Worm (Caenorhabditis elegans): ENCODE data around the gene haf-2.

Gene haf-2

ce11 chrII:7326997-7327396, 29.2 kb downstream of the haf-2 start:
- TF ChIP-seq nhr-25 (tag; optimal IDR thresholded peaks at IDR 0.05) (no peak), lsy-12 (tag; optimal IDR thresholded peaks at IDR 0.05) (peak; percentile 18), aly-2 (tag; optimal IDR thresholded peaks at IDR 0.05) (no peak), fkh-10 (GFP tag; optimal IDR thresholded peaks at IDR 0.05) (peak; percentile 72), nhr-43 (tag; optimal IDR thresholded peaks at IDR 0.05; ENCODE audit: poor library complexity, severe bottlenecking) (no peak), pha-4 (tag; optimal IDR thresholded peaks at IDR 0.05) (no peak), egl-5 (tag; optimal IDR thresholded peaks at IDR 0.05) (peak; percentile 24), nhr-76 (tag; optimal IDR thresholded peaks at IDR 0.05) (no peak), nhr-237 (tag; optimal IDR thresholded peaks at IDR 0.05) (no peak), tbx-2 (tag; optimal IDR thresholded peaks at IDR 0.05) (peak; percentile 39), daf-12 (tag; optimal IDR thresholded peaks at IDR 0.05) (no peak), nhr-67 (tag; optimal IDR thresholded peaks at IDR 0.05) (no peak), sea-2 (GFP tag; optimal IDR thresholded peaks at IDR 0.05) (no peak), lin-39 (tag; optimal IDR thresholded peaks at IDR 0.05) (peak; percentile 77), nhr-28 (tag; optimal IDR thresholded peaks at IDR 0.05) (no peak), snpc-4 (tag; optimal IDR thresholded peaks at IDR 0.05) (peak; percentile 16), egl-27 (tag; optimal IDR thresholded peaks at IDR 0.05) (no peak), hmg-11 (tag; optimal IDR thresholded peaks at IDR 0.05) (peak; percentile 30), nfya-1 (tag; optimal IDR thresholded peaks at IDR 0.05; ENCODE audit: insufficient read depth) (peak; percentile 78), ceh-9 (tag; optimal IDR thresholded peaks at IDR 0.05) (no peak), ceh-28 (tag; optimal IDR thresholded peaks at IDR 0.05) (no peak), ama-1 (optimal IDR thresholded peaks at IDR 0.05) (no peak), R02D3.7 (tag; optimal IDR thresholded peaks at IDR 0.05) (no peak), elt-1 (tag; optimal IDR thresholded peaks at IDR 0.05) (no peak), elt-3 (tag; optimal IDR thresholded peaks at IDR 0.05) (no peak), fos-1 (tag; optimal IDR thresholded peaks at IDR 0.05) (no peak), ZK546.5 (tag; optimal IDR thresholded peaks at IDR 0.05) (no peak), nhr-23 (tag; optimal IDR thresholded peaks at IDR 0.05) (no peak), ztf-4 (tag; optimal IDR thresholded peaks at IDR 0.05) (no peak), ztf-11 (tag; optimal IDR thresholded peaks at IDR 0.05) (no peak), fkh-2 (tag; optimal IDR thresholded peaks at IDR 0.05) (no peak), nhr-12 (tag; optimal IDR thresholded peaks at IDR 0.05) (no peak), jun-1 (tag; optimal IDR thresholded peaks at IDR 0.05) (no peak), nhr-77 (tag; optimal IDR thresholded peaks at IDR 0.05) (no peak), skn-1 (tag; optimal IDR thresholded peaks at IDR 0.05) (no peak), ceh-82 (tag; optimal IDR thresholded peaks at IDR 0.05) (no peak), mml-1 (tag; optimal IDR thresholded peaks at IDR 0.05) (no peak), mdl-1 (tag; optimal IDR thresholded peaks at IDR 0.05) (peak; percentile 22), unc-62 (GFP tag; optimal IDR thresholded peaks at IDR 0.05) (no peak), unc-39 (tag; optimal IDR thresholded peaks at IDR 0.05) (no peak), elt-2 (tag; optimal IDR thresholded peaks at IDR 0.05) (no peak), zag-1 (tag; optimal IDR thresholded peaks at IDR 0.05) (no peak), nhr-11 (tag; optimal IDR thresholded peaks at IDR 0.05) (peak; percentile 7), lin-15B (tag; optimal IDR thresholded peaks at IDR 0.05) (peak; percentile 21), eor-1 (tag; optimal IDR thresholded peaks at IDR 0.05) (no peak), ceh-16 (tag; optimal IDR thresholded peaks at IDR 0.05) (no peak), pqm-1 (tag; optimal IDR thresholded peaks at IDR 0.05) (no peak)

DNA sequence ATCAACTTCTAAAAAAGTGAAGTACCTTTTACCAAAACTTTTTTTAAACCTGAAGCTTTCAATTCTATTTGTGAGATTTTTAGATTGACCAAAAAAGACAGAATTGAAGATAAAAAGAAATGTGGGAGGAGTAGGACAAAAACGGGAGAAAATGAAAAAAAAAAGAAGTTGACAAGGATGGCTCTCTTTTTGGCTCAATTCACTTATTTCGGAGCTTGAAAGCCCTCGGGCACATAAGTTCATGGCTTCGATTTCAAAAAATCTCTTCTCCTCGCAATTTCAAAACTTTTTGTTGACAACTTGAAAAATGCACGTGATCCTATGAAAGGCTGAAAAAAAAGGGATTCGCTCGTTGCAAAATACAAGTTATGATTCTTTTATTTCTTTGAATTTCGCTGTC, 30.0 kb downstream of the haf-2 start:
- TF ChIP-seq fkh-10 (GFP tag; optimal IDR thresholded peaks at IDR 0.05), result peak; percentile 60
- no peak for TF ChIP-seq nfya-1 (tag; optimal IDR thresholded peaks at IDR 0.05; ENCODE audit: insufficient read depth)
